Worm (Caenorhabditis elegans) whole organism, L4 larva: ENCODE data around the gene H20E11.1.

Source experiments
- D1046.2 ChIP-seq: fragments of 200-800 bp; sonication (Bioruptor generic); IDR thresholded peaks from 2 replicates; pipeline ENCODE4 v1.3.6; 2022; ENCODE audit warnings: missing genetic modification characterization, missing compliant biosample characterization
- Y75B8A.6 ChIP-seq: fragments of 200-800 bp; sonication (Bioruptor generic); IDR thresholded peaks from 2 replicates; pipeline ENCODE4 v1.3.6; 2022; ENCODE audit warnings: missing genetic modification reagents, missing genetic modification characterization, missing compliant biosample characterization
- ZK546.5 ChIP-seq, 2 experiments: sonication (generic microtip); optimal IDR thresholded peaks; 2 replicates each; lab custom pipeline; 2017; ENCODE audit warnings: missing biosample characterization in 2 of 2, missing genetic modification characterization in 2 of 2
- aha-1 ChIP-seq: fragments of 150-350 bp; peaks from one replicate; lab custom pipeline; 2014; ENCODE audit warnings: missing biosample characterization, missing genetic modification characterization
- ama-1 ChIP-seq: fragments of 150-350 bp; optimal IDR thresholded peaks from 2 replicates; lab custom pipeline; 2014; ENCODE audit warnings: inconsistent platforms, mixed read lengths
- arid-1 ChIP-seq: fragments of 200-800 bp; sonication (Bioruptor generic); conservative IDR thresholded peaks from 2 replicates; pipeline ENCODE4 v1.3.6; 2022; ENCODE audit warnings: missing genetic modification reagents, missing genetic modification characterization, missing compliant biosample characterization
- ceh-20 ChIP-seq: fragments of 200-800 bp; sonication (Bioruptor generic); IDR thresholded peaks from 2 replicates; pipeline ENCODE4 v1.3.6; 2022; ENCODE audit warnings: missing genetic modification reagents, missing genetic modification characterization, missing compliant biosample characterization
- ctbp-1 ChIP-seq: fragments of 200-800 bp; sonication (Bioruptor generic); IDR thresholded peaks from 2 replicates; pipeline ENCODE4 v1.3.6; 2022; ENCODE audit warnings: missing genetic modification reagents, missing genetic modification characterization, missing compliant biosample characterization
- daf-16 ChIP-seq, 3 experiments: sonication (generic microtip); optimal IDR thresholded peaks; 2 replicates each; lab custom pipeline; 2016 to 2017; ENCODE audit warnings: missing genetic modification characterization in 3 of 3, missing genetic modification reagents in 3 of 3, mild to moderate bottlenecking in 2 of 3, missing compliant biosample characterization in 2 of 3, missing biosample characterization in 1 of 3, moderate library complexity in 1 of 3
- dmd-6 ChIP-seq: fragments of 200-800 bp; sonication (Bioruptor generic); IDR thresholded peaks from 2 replicates; pipeline ENCODE4 v1.3.6; 2022; ENCODE audit warnings: missing genetic modification reagents, missing genetic modification characterization, missing compliant biosample characterization
- dmd-9 ChIP-seq: fragments of 200-800 bp; sonication (Bioruptor generic); IDR thresholded peaks from 2 replicates; pipeline ENCODE4 v1.3.6; 2022; ENCODE audit warnings: missing genetic modification reagents, missing genetic modification characterization, missing compliant biosample characterization
- egl-27 ChIP-seq: sonication (generic microtip); optimal IDR thresholded peaks from 3 replicates; lab custom pipeline; 2017; ENCODE audit warnings: missing biosample characterization, missing genetic modification reagents, missing genetic modification characterization
- egl-43 ChIP-seq: fragments of 200-800 bp; sonication (Bioruptor generic); IDR thresholded peaks from 2 replicates; pipeline ENCODE4 v1.3.6; 2022; ENCODE audit warnings: missing genetic modification reagents, missing genetic modification characterization, missing compliant biosample characterization
- hif-1 ChIP-seq, 2 experiments: sonication (generic microtip); optimal IDR thresholded peaks; 2 replicates each; lab custom pipeline; 2016 to 2017; ENCODE audit warnings: missing compliant biosample characterization in 2 of 2, missing genetic modification characterization in 2 of 2, missing genetic modification reagents in 2 of 2, missing genotype in 2 of 2, mild to moderate bottlenecking in 1 of 2
- hmg-1.1 ChIP-seq: fragments of 200-800 bp; sonication (Bioruptor generic); IDR thresholded peaks from 2 replicates; pipeline ENCODE4 v1.3.6; 2022; ENCODE audit warnings: missing genetic modification reagents, missing genetic modification characterization, missing compliant biosample characterization
- jun-1 ChIP-seq: fragments of 150-350 bp; optimal IDR thresholded peaks from 2 replicates; lab custom pipeline; 2014; ENCODE audit warnings: missing biosample characterization, missing genetic modification reagents, missing genetic modification characterization
- lin-1 ChIP-seq: fragments of 200-800 bp; sonication (Bioruptor generic); IDR thresholded peaks from 2 replicates; pipeline ENCODE4 v1.3.6; 2022; ENCODE audit warnings: missing genetic modification reagents, missing genetic modification characterization, missing compliant biosample characterization
- lin-13 ChIP-seq: fragments of 150-350 bp; optimal IDR thresholded peaks from 2 replicates; lab custom pipeline; 2014; ENCODE audit warnings: missing biosample characterization, missing genetic modification reagents, missing genetic modification characterization
- madf-9 ChIP-seq: fragments of 200-800 bp; sonication (Bioruptor generic); conservative IDR thresholded peaks from 2 replicates; pipeline ENCODE4 v1.3.6; 2022; ENCODE audit warnings: missing genetic modification reagents, missing genetic modification characterization, missing compliant biosample characterization
- mdl-1 ChIP-seq, 2 experiments: fragments of 150-350 bp in 1 of 2; sonication (generic microtip) in 1 of 2; optimal IDR thresholded peaks; 2 replicates each; lab custom pipeline; 2014 to 2017; ENCODE audit warnings: missing biosample characterization in 2 of 2, missing genetic modification characterization in 2 of 2
- mep-1 ChIP-seq: fragments of 150-350 bp; sonication (generic microtip); optimal IDR thresholded peaks from 3 replicates; lab custom pipeline; 2014; ENCODE audit warnings: missing biosample characterization, missing genetic modification characterization
- nhr-10 ChIP-seq: fragments of 150-350 bp; optimal IDR thresholded peaks from 2 replicates; lab custom pipeline; 2014; ENCODE audit warnings: missing biosample characterization, missing genetic modification characterization
- nhr-102 ChIP-seq: sonication (generic microtip); optimal IDR thresholded peaks from 2 replicates; lab custom pipeline; 2016; ENCODE audit warnings: mild to moderate bottlenecking, missing genetic modification characterization, moderate library complexity, missing compliant biosample characterization
- nhr-11 ChIP-seq: fragments of 150-350 bp; optimal IDR thresholded peaks from 2 replicates; lab custom pipeline; 2014; ENCODE audit warnings: missing biosample characterization, missing genetic modification characterization
- nhr-25 ChIP-seq: sonication (generic microtip); optimal IDR thresholded peaks from 2 replicates; lab custom pipeline; 2017; ENCODE audit warnings: missing genetic modification characterization, mild to moderate bottlenecking, missing compliant biosample characterization, antibody characterized with exemption, moderate library complexity, borderline replicate concordance; ENCODE audit not compliant: insufficient read depth
- nhr-28 ChIP-seq: fragments of 150-350 bp; optimal IDR thresholded peaks from 2 replicates; lab custom pipeline; 2014; ENCODE audit warnings: missing biosample characterization, missing genetic modification characterization
- nhr-76 ChIP-seq: fragments of 150-350 bp; optimal IDR thresholded peaks from 2 replicates; lab custom pipeline; 2014; ENCODE audit warnings: missing biosample characterization, missing genetic modification characterization
- nhr-77 ChIP-seq: fragments of 150-350 bp; optimal IDR thresholded peaks from 2 replicates; lab custom pipeline; 2014; ENCODE audit warnings: missing biosample characterization, missing genetic modification characterization
- pha-4 ChIP-seq, 2 experiments: fragments of 150-350 bp in 1 of 2; fragments of 200-800 bp in 1 of 2; sonication (Bioruptor generic) in 1 of 2; IDR thresholded peaks in 1 of 2; optimal IDR thresholded peaks in 1 of 2; 2 replicates each; pipeline versions ENCODE4 v1.3.6 to Lab custom; 2014 to 2022; ENCODE audit warnings: missing genetic modification characterization in 2 of 2, missing genetic modification reagents in 2 of 2, missing biosample characterization in 1 of 2, missing compliant biosample characterization in 1 of 2
- rbr-2 ChIP-seq: sonication (generic microtip); optimal IDR thresholded peaks from 2 replicates; lab custom pipeline; 2016; ENCODE audit warnings: missing genotype, missing genetic modification characterization, missing compliant biosample characterization
- saeg-2 ChIP-seq: fragments of 200-800 bp; sonication (Bioruptor generic); IDR thresholded peaks from 2 replicates; pipeline ENCODE4 v1.3.6; 2022; ENCODE audit warnings: missing genetic modification reagents, missing genetic modification characterization, missing compliant biosample characterization
- set-16 ChIP-seq: fragments of 200-800 bp; sonication (Bioruptor generic); IDR thresholded peaks from 2 replicates; pipeline ENCODE4 v1.3.6; 2022; ENCODE audit warnings: missing genetic modification reagents, missing genetic modification characterization, missing compliant biosample characterization
- spr-1 ChIP-seq: sonication (generic microtip); optimal IDR thresholded peaks from 2 replicates; lab custom pipeline; 2016; ENCODE audit warnings: mild to moderate bottlenecking, missing genetic modification characterization, missing compliant biosample characterization
- tra-1 ChIP-seq: fragments of 200-800 bp; sonication (Bioruptor generic); IDR thresholded peaks from 2 replicates; pipeline ENCODE4 v1.3.6; 2022; ENCODE audit warnings: missing genetic modification reagents, missing genetic modification characterization, missing compliant biosample characterization
- unc-62 ChIP-seq, 3 experiments: fragments of 150-350 bp in 1 of 3; sonication (generic microtip); optimal IDR thresholded peaks in 2 of 3; peaks in 1 of 3; 1 replicate in 1 of 3; 2 replicates in 2 of 3; lab custom pipeline; 2014 to 2017; ENCODE audit warnings: missing biosample characterization in 3 of 3, missing genetic modification characterization in 3 of 3, missing genetic modification reagents in 3 of 3, missing genotype in 1 of 3
- zfp-3 ChIP-seq: fragments of 200-800 bp; sonication (Bioruptor generic); conservative IDR thresholded peaks from 2 replicates; pipeline ENCODE4 v1.3.6; 2022; ENCODE audit warnings: missing genetic modification reagents, missing genetic modification characterization, missing compliant biosample characterization
- zip-11 ChIP-seq: fragments of 200-800 bp; sonication (Bioruptor generic); IDR thresholded peaks from 2 replicates; pipeline ENCODE4 v1.3.6; 2022; ENCODE audit warnings: missing genetic modification characterization, missing compliant biosample characterization
- ztf-11 ChIP-seq: fragments of 150-350 bp; optimal IDR thresholded peaks from 2 replicates; lab custom pipeline; 2014; ENCODE audit warnings: missing biosample characterization, missing genetic modification characterization

H20E11.1 gene

ce11 chrIV:6790438-6791124, 39.4 kb upstream of the H20E11.1 start, which contains the start of the genes C17H12.2 and vha-8 (continued):
- peak; percentile 95 for TF ChIP-seq nhr-28 (tag; lab: Kevin White, UChicago)
- peak; percentile 44 for TF ChIP-seq nhr-76
- TF ChIP-seq zfp-3 (GFP tag; lab: Robert Waterston, UW), result 0 out of 2 replicates have a peak, but pooled peaks have one; percentile 50
- TF ChIP-seq nhr-10 (tag; lab: Kevin White, UChicago), result no peak
- peak; percentile 97 for TF ChIP-seq aha-1 (tag; lab: Kevin White, UChicago)
- TF ChIP-seq madf-9, result peak; percentile 47; the same call in 1 of the 2 replicates
- peak; percentile 95 for TF ChIP-seq nhr-11 (tag; lab: Kevin White, UChicago)
- 0 out of 2 replicates have a peak, but pooled peaks have one; percentile 63 for TF ChIP-seq dmd-9 (GFP tag; lab: Robert Waterston, UW)
- TF ChIP-seq daf-16 (GFP tag; optimal IDR thresholded peaks at IDR 0.05; lab: Kevin White, UChicago), result peak in 1 of 2 experiments; percentile 47
- TF ChIP-seq daf-16 (tag; optimal IDR thresholded peaks at IDR 0.05; lab: Kevin White, UChicago), result peak; percentile 58
- peak; percentile 90 for TF ChIP-seq rbr-2
- peak; percentile 62 for TF ChIP-seq nhr-102 (tag; lab: Kevin White, UChicago)
- peak; percentile 60; the same call in 1 of the 2 replicates for TF ChIP-seq egl-43
- TF ChIP-seq nhr-25 (tag; lab: Kevin White, UChicago), result peak; percentile 87
- peak; percentile 51; the same call in 1 of the 2 replicates for TF ChIP-seq D1046.2 (GFP tag; lab: Robert Waterston, UW)
- TF ChIP-seq ctbp-1 (GFP tag; lab: Robert Waterston, UW), result peak; percentile 66
- 0 out of 2 replicates have a peak, but pooled peaks have one; percentile 25 for TF ChIP-seq arid-1 (GFP tag; lab: Robert Waterston, UW)
- TF ChIP-seq lin-1 (GFP tag; lab: Robert Waterston, UW), result peak; percentile 68; the same call in 1 of the 2 replicates
- peak; percentile 1 to 30 for TF ChIP-seq ZK546.5 (tag; optimal IDR thresholded peaks at IDR 0.05; lab: Kevin White, UChicago)
- TF ChIP-seq Y75B8A.6, result no peak
- no peak for TF ChIP-seq saeg-2 (GFP tag; lab: Robert Waterston, UW)
- TF ChIP-seq lin-13 (GFP tag; lab: Kevin White, UChicago), result peak; percentile 93
- TF ChIP-seq tra-1 (GFP tag; lab: Robert Waterston, UW), result 0 out of 2 replicates have a peak, but pooled peaks have one; percentile 41
- peak; percentile 78 for TF ChIP-seq spr-1 (tag; lab: Kevin White, UChicago)
- TF ChIP-seq ama-1 (lab: Kevin White, UChicago), result peak; percentile 89
- TF ChIP-seq pha-4 (GFP tag; IDR thresholded peaks at IDR 0.05; lab: Robert Waterston, UW), result peak; percentile 77
- peak; percentile 93 for TF ChIP-seq pha-4 (tag; optimal IDR thresholded peaks at IDR 0.05; lab: Kevin White, UChicago)
- peak in 1 of 2 experiments; percentile 69 for TF ChIP-seq hif-1 (tag; optimal IDR thresholded peaks at IDR 0.05; lab: Kevin White, UChicago)
- peak; percentile 93 for TF ChIP-seq nhr-77
- TF ChIP-seq jun-1 (tag; lab: Kevin White, UChicago), result peak; percentile 59
- no peak for TF ChIP-seq set-16 (GFP tag; lab: Robert Waterston, UW)
- TF ChIP-seq mdl-1 (tag; optimal IDR thresholded peaks at IDR 0.05; lab: Kevin White, UChicago), result peak in 1 of 2 experiments; percentile 65
- peak; percentile 88 for TF ChIP-seq dmd-6 (GFP tag; lab: Robert Waterston, UW)
- TF ChIP-seq ceh-20, result peak; percentile 92
- peak; percentile 97 for TF ChIP-seq mep-1 (tag; lab: Kevin White, UChicago)
- peak in 1 of 2 experiments; percentile 87 for TF ChIP-seq unc-62 (GFP tag; optimal IDR thresholded peaks at IDR 0.05 in 1 of 2; lab: Kevin White, UChicago)
- no peak for TF ChIP-seq unc-62 (tag; optimal IDR thresholded peaks at IDR 0.05; lab: Kevin White, UChicago)
- TF ChIP-seq hmg-1.1 (GFP tag; lab: Robert Waterston, UW), result peak; percentile 89
- TF ChIP-seq egl-27 (tag; lab: Kevin White, UChicago), result no peak
- no peak for TF ChIP-seq zip-11 (GFP tag; lab: Robert Waterston, UW)
- TF ChIP-seq ztf-11 (tag; lab: Kevin White, UChicago), result no peak
